Worm (Caenorhabditis elegans): Measurements from ENCODE around the gene K02F6.4.

DNA sequence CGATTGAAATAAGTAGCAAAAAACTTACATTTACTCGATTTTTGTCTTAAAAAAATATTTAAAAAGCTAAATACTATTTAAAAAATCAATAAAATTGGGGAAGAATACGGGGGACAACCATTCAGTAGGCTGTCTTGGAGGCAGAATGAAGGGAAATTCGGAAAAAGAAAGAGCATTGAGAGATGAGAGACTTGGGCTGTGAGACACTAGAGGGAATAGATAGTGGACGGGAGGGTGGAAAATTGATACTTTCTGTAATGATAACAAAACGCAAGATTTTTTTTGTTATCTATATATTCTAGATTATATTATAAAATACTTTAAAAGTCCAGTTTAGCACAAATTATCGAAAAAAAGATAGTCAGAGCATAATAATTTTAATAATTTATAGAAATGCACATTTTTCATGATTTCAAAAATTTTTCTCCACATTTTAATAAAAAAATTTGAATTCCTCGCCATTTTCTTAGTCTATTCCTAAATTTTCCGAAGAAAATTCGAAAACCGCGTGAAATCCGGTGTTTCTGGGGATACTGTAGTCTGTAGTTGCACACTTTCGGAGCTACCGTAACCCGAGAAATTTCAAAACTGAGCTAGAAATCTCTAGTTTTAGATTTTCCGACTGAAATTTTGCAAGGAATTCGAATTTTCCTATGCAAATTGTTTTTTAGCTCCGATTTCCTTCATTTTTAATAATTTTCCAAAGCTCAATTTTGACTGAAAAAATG is 34.4 kb upstream of the K02F6.4 start:
- no peak for TF ChIP-seq dao-5 (tag; optimal IDR thresholded peaks at IDR 0.05)
- no peak for TF ChIP-seq him-1 (tag; optimal IDR thresholded peaks at IDR 0.05)
- no peak for TF ChIP-seq W03F9.2 (tag; optimal IDR thresholded peaks at IDR 0.05)

Data from whole organism, L4/young adult.